Fruit fly (Drosophila melanogaster) S2 (cell line): ENCODE measurements around the gene Sf3b2.

ENCODE experiments used
- CG8478 ChIP-seq: fragments of >200 bp; optimal IDR thresholded peaks from 2 replicates; lab custom pipeline; 2018
- CTCF ChIP-seq, 2 experiments: fragments of >200 bp; optimal IDR thresholded peaks; 2 replicates each; lab custom pipeline; 2018

DNA sequence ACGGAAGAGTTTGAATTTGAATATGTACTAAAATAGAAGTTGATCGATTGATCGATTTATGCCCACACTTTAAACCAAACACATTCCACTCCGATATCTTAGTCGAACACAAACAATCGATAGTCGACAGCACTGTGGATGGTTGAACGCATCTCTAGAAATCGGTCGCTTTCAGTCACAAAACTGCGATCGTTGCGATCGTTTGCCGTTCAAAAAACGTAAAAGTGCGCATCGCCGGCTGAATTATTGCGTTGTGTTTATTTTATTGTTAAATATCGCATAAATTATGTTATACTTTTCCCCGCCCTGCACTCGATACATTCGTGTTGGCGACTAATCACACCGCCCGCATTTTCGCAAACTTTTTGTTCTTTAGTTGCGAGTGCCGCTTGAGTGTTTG, 29.9 kb downstream of the Sf3b2 start, which contains the start of gene Ccdc85:
- TF ChIP-seq CTCF (optimal IDR thresholded peaks at IDR 0.05; lab: Kevin White, UChicago) (peak; percentile 23 to 51), CG8478 (no peak)
